Worm (Caenorhabditis elegans) whole organism, midembryonic: ENCODE measurements around the gene his-71.
A peak's percentile ranks its signal among the peaks of the same experiment; 100 is the strongest.

Experiments
- T22C8.4 ChIP-seq: fragments of 200-800 bp; sonication (Bioruptor generic); IDR thresholded peaks from 2 replicates; pipeline ENCODE4 v1.3.6; 2022; ENCODE audit warnings: missing genetic modification characterization, missing compliant biosample characterization
- cog-1 ChIP-seq: sonication (generic microtip); optimal IDR thresholded peaks from 2 replicates; lab custom pipeline; 2016; ENCODE audit warnings: missing genetic modification characterization, missing compliant biosample characterization
- flt-1 ChIP-seq: fragments of 200-800 bp; sonication (Bioruptor generic); IDR thresholded peaks from 2 replicates; pipeline ENCODE4 v1.3.6; 2022; ENCODE audit warnings: missing genetic modification characterization, missing compliant biosample characterization
- klf-2 ChIP-seq: fragments of 200-800 bp; sonication (Bioruptor generic); conservative IDR thresholded peaks from 2 replicates; pipeline ENCODE4 v1.3.6; 2022; ENCODE audit warnings: missing genetic modification reagents, missing genetic modification characterization, missing compliant biosample characterization
- med-1 ChIP-seq: sonication (generic microtip); optimal IDR thresholded peaks from 2 replicates; lab custom pipeline; 2017; ENCODE audit warnings: missing genetic modification characterization, mild to moderate bottlenecking, missing compliant biosample characterization, antibody characterized with exemption, missing genetic modification reagents; ENCODE audit not compliant: insufficient read depth
- ref-1 ChIP-seq: fragments of 200-800 bp; sonication (Bioruptor generic); conservative IDR thresholded peaks from 2 replicates; pipeline ENCODE4 v1.3.6; 2022; ENCODE audit warnings: missing genetic modification reagents, missing genetic modification characterization, missing compliant biosample characterization
- tab-1 ChIP-seq: fragments of 200-800 bp; sonication (Bioruptor generic); IDR thresholded peaks from 2 replicates; pipeline ENCODE4 v1.3.6; 2022; ENCODE audit warnings: missing genetic modification characterization, missing compliant biosample characterization
- ztf-23 ChIP-seq: fragments of 200-800 bp; sonication (Bioruptor generic); IDR thresholded peaks from 2 replicates; pipeline ENCODE4 v1.3.6; 2022; ENCODE audit warnings: missing genetic modification reagents, missing genetic modification characterization, missing compliant biosample characterization
- ztf-29 ChIP-seq: fragments of 200-800 bp; sonication (Bioruptor generic); IDR thresholded peaks from 2 replicates; pipeline ENCODE4 v1.3.6; 2022; ENCODE audit warnings: missing genetic modification reagents, missing genetic modification characterization, missing compliant biosample characterization

Gene his-71

ce11 chrX:7975741-7976140, 6.1 kb downstream of the his-71 start:
- TF ChIP-seq cog-1 (tag; lab: Kevin White, UChicago) (no peak), klf-2 (GFP tag; lab: Robert Waterston, UW) (no peak), T22C8.4 (GFP tag; lab: Robert Waterston, UW) (no peak), ztf-29 (GFP tag; lab: Robert Waterston, UW) (no peak), med-1 (GFP tag; lab: Kevin White, UChicago) (no peak), ref-1 (no peak), flt-1 (GFP tag; lab: Robert Waterston, UW) (no peak), tab-1 (GFP tag; lab: Robert Waterston, UW) (no peak)

- TF ChIP-seq ztf-23 (GFP tag; lab: Robert Waterston, UW) = no peak
- TF ChIP-seq cog-1 (tag; lab: Kevin White, UChicago) = no peak
- TF ChIP-seq klf-2 (GFP tag; lab: Robert Waterston, UW) = no peak
- TF ChIP-seq flt-1 (GFP tag; lab: Robert Waterston, UW) = no peak
- TF ChIP-seq T22C8.4 (GFP tag; lab: Robert Waterston, UW) = no peak
- no peak for TF ChIP-seq ref-1
- TF ChIP-seq ztf-29 (GFP tag; lab: Robert Waterston, UW) = no peak
- TF ChIP-seq tab-1 (GFP tag; lab: Robert Waterston, UW) = no peak
- TF ChIP-seq med-1 (GFP tag; lab: Kevin White, UChicago) = no peak
Observed at ce11 chrX:7968537-7968936, 13.3 kb downstream of the his-71 start.

ce11 chrX:7965449-7965848, 16.4 kb downstream of the his-71 start:
- TF ChIP-seq tab-1 (GFP tag; lab: Robert Waterston, UW) = no peak

ce11 chrX:7964022-7964421, 17.8 kb downstream of the his-71 start:
- TF ChIP-seq ref-1 (no peak), klf-2 (GFP tag; lab: Robert Waterston, UW) (no peak), tab-1 (GFP tag; lab: Robert Waterston, UW) (no peak), flt-1 (GFP tag; lab: Robert Waterston, UW) (no peak), T22C8.4 (GFP tag; lab: Robert Waterston, UW) (no peak)

ce11 chrX:7962056-7962485, 19.8 kb downstream of the his-71 start:
- TF ChIP-seq ref-1 = no peak
- TF ChIP-seq ztf-29 (GFP tag; lab: Robert Waterston, UW) = no peak
- TF ChIP-seq med-1 (GFP tag; lab: Kevin White, UChicago) = no peak
- TF ChIP-seq T22C8.4 (GFP tag; lab: Robert Waterston, UW) = no peak
- TF ChIP-seq tab-1 (GFP tag; lab: Robert Waterston, UW) = 0 out of 2 replicates have a peak, but pooled peaks have one; percentile 29
- TF ChIP-seq flt-1 (GFP tag; lab: Robert Waterston, UW) = 0 out of 2 replicates have a peak, but pooled peaks have one; percentile 58
- TF ChIP-seq klf-2 (GFP tag; lab: Robert Waterston, UW) = no peak

- TF ChIP-seq flt-1 (GFP tag; lab: Robert Waterston, UW) (no peak), cog-1 (tag; lab: Kevin White, UChicago) (no peak), klf-2 (GFP tag; lab: Robert Waterston, UW) (no peak), tab-1 (GFP tag; lab: Robert Waterston, UW) (no peak), T22C8.4 (GFP tag; lab: Robert Waterston, UW) (no peak), med-1 (GFP tag; lab: Kevin White, UChicago) (no peak), ref-1 (no peak), ztf-23 (GFP tag; lab: Robert Waterston, UW) (no peak), ztf-29 (GFP tag; lab: Robert Waterston, UW) (no peak)
Observed at ce11 chrX:7961623-7962022, 20.2 kb downstream of the his-71 start, which contains the start of gene sem-5. Gene sem-5, minus strand, starts transcription at chrX:7961723.

ce11 chrX:7958203-7958602, 23.7 kb downstream of the his-71 start, which contains the start of gene sfxn-2:
Gene sfxn-2, minus strand, starts transcription at chrX:7958303.
- TF ChIP-seq tab-1 (GFP tag; lab: Robert Waterston, UW) (no peak), flt-1 (GFP tag; lab: Robert Waterston, UW) (no peak), ztf-29 (GFP tag; lab: Robert Waterston, UW) (no peak), klf-2 (GFP tag; lab: Robert Waterston, UW) (no peak), ref-1 (no peak), T22C8.4 (GFP tag; lab: Robert Waterston, UW) (no peak), ztf-23 (GFP tag; lab: Robert Waterston, UW) (no peak), cog-1 (tag; lab: Kevin White, UChicago) (no peak), med-1 (GFP tag; lab: Kevin White, UChicago) (no peak)

- TF ChIP-seq tab-1 (GFP tag; lab: Robert Waterston, UW) (no peak), ref-1 (no peak), med-1 (GFP tag; lab: Kevin White, UChicago) (no peak), flt-1 (GFP tag; lab: Robert Waterston, UW) (no peak)
Observed at ce11 chrX:7956449-7956848, 25.4 kb downstream of the his-71 start.

ce11 chrX:7954328-7954727, 27.5 kb downstream of the his-71 start, which contains the start of gene dct-1:
Gene dct-1, plus strand, starts transcription at chrX:7954354.
- TF ChIP-seq ztf-29 (GFP tag; lab: Robert Waterston, UW) = no peak
- TF ChIP-seq ztf-23 (GFP tag; lab: Robert Waterston, UW) = no peak
- TF ChIP-seq med-1 (GFP tag; lab: Kevin White, UChicago) = no peak
- TF ChIP-seq cog-1 (tag; lab: Kevin White, UChicago) = no peak
- TF ChIP-seq flt-1 (GFP tag; lab: Robert Waterston, UW) = no peak
- no peak for TF ChIP-seq T22C8.4 (GFP tag; lab: Robert Waterston, UW)
- no peak for TF ChIP-seq klf-2 (GFP tag; lab: Robert Waterston, UW)
- TF ChIP-seq ref-1 = no peak

- no peak for TF ChIP-seq med-1 (GFP tag; lab: Kevin White, UChicago)
- no peak for TF ChIP-seq T22C8.4 (GFP tag; lab: Robert Waterston, UW)
- no peak for TF ChIP-seq cog-1 (tag; lab: Kevin White, UChicago)
- no peak for TF ChIP-seq ztf-23 (GFP tag; lab: Robert Waterston, UW)
- no peak for TF ChIP-seq klf-2 (GFP tag; lab: Robert Waterston, UW)
- TF ChIP-seq ztf-29 (GFP tag; lab: Robert Waterston, UW) = no peak
- no peak for TF ChIP-seq tab-1 (GFP tag; lab: Robert Waterston, UW)
Observed at ce11 chrX:7953695-7954094, 28.2 kb downstream of the his-71 start.
